Worm (Caenorhabditis elegans): ENCODE measurements around the gene sax-7.

Gene sax-7

ce11 chrIV:8127430-8127829 is 65.0 kb downstream of the sax-7 start:
- no peak for TF ChIP-seq nhr-102 (tag; optimal IDR thresholded peaks at IDR 0.05)
- TF ChIP-seq nhr-25 (tag; optimal IDR thresholded peaks at IDR 0.05; ENCODE audit: borderline replicate concordance, insufficient read depth) = no peak
- TF ChIP-seq madf-5 (GFP tag; IDR thresholded peaks at IDR 0.05) = no peak
- TF ChIP-seq skn-1 (tag; optimal IDR thresholded peaks at IDR 0.05) = no peak
- no peak for TF ChIP-seq zfp-2 (tag; optimal IDR thresholded peaks at IDR 0.05)
- TF ChIP-seq ceh-20 (GFP tag; IDR thresholded peaks at IDR 0.05) = no peak

ce11 chrIV:8130131-8130611 is 67.7 kb downstream of the sax-7 start, which contains the start of the genes ndub-11 and moc-3:
ndub-11 (minus strand) TSS chrIV:8130231.
moc-3 (plus strand) TSS chrIV:8130561.
- TF ChIP-seq lin-38 (GFP tag; IDR thresholded peaks at IDR 0.05) (peak; percentile 73), aha-1 (tag) (peak; percentile 13), mes-2 (tag; optimal IDR thresholded peaks at IDR 0.05; ENCODE audit: poor library complexity, severe bottlenecking) (peak; percentile 26), Y105C5A.15 (GFP tag; IDR thresholded peaks at IDR 0.05) (no peak)

- TF ChIP-seq ceh-32 (tag; optimal IDR thresholded peaks at IDR 0.05; ENCODE audit: poor library complexity) (no peak), zip-11 (GFP tag; IDR thresholded peaks at IDR 0.05) (no peak), F10B5.3 (tag; optimal IDR thresholded peaks at IDR 0.05) (no peak), vab-7 (GFP tag; IDR thresholded peaks at IDR 0.05) (no peak), lin-38 (GFP tag; IDR thresholded peaks at IDR 0.05) (peak; percentile 43), lsy-2 (tag; optimal IDR thresholded peaks at IDR 0.05) (peak in 1 of 2 experiments; percentile 65), hlh-30 (tag; optimal IDR thresholded peaks at IDR 0.05; ENCODE audit: insufficient read depth) (peak; percentile 76), fkh-10 (GFP tag; optimal IDR thresholded peaks at IDR 0.05) (no peak), jun-1 (tag; optimal IDR thresholded peaks at IDR 0.05) (no peak), nhr-6 (tag; optimal IDR thresholded peaks at IDR 0.05) (peak; percentile 31), F44E2.7 (GFP tag; IDR thresholded peaks at IDR 0.05) (no peak), hmg-1.1 (GFP tag; IDR thresholded peaks at IDR 0.05) (peak; percentile 31; the same call in 1 of the 2 replicates), ceh-20 (GFP tag; IDR thresholded peaks at IDR 0.05) (no peak), zfp-3 (GFP tag; conservative IDR thresholded peaks at IDR 0.05) (no peak), dve-1 (tag; optimal IDR thresholded peaks at IDR 0.05; ENCODE audit: insufficient read depth) (peak; percentile 82), daf-8 (GFP tag; IDR thresholded peaks at IDR 0.05) (no peak), aly-2 (tag; optimal IDR thresholded peaks at IDR 0.05) (no peak), hlh-11 (tag; optimal IDR thresholded peaks at IDR 0.05) (peak; percentile 65), gei-8 (GFP tag; optimal IDR thresholded peaks at IDR 0.05) (no peak), egl-43 (GFP tag; IDR thresholded peaks at IDR 0.05) (no peak), mdt-29 (GFP tag; IDR thresholded peaks at IDR 0.05) (no peak), Y5F2A.4 (GFP tag; optimal IDR thresholded peaks at IDR 0.05) (no peak), lin-13 (GFP tag; optimal IDR thresholded peaks at IDR 0.05) (no peak), F26F4.8 (GFP tag; conservative IDR thresholded peaks at IDR 0.05) (no peak), nhr-11 (tag; optimal IDR thresholded peaks at IDR 0.05) (no peak), lim-7 (GFP tag; IDR thresholded peaks at IDR 0.05) (no peak), snpc-4 (tag; optimal IDR thresholded peaks at IDR 0.05) (no peak), rbr-2 (tag; optimal IDR thresholded peaks at IDR 0.05) (no peak), arid-1 (GFP tag; conservative IDR thresholded peaks at IDR 0.05) (no peak), nhr-41 (GFP tag; IDR thresholded peaks at IDR 0.05) (no peak), zfp-2 (tag; optimal IDR thresholded peaks at IDR 0.05) (no peak), lin-39 (tag; optimal IDR thresholded peaks at IDR 0.05) (no peak), nhr-76 (tag; optimal IDR thresholded peaks at IDR 0.05) (no peak), nhr-10 (tag; optimal IDR thresholded peaks at IDR 0.05) (peak; percentile 50), Y48G9A.11 (GFP tag; IDR thresholded peaks at IDR 0.05) (no peak), zag-1 (tag; optimal IDR thresholded peaks at IDR 0.05) (no peak), daf-16 (GFP tag; optimal IDR thresholded peaks at IDR 0.05) (no peak), daf-16 (tag; optimal IDR thresholded peaks at IDR 0.05) (peak; percentile 89), skn-1 (tag; optimal IDR thresholded peaks at IDR 0.05) (no peak), ces-1 (GFP tag; optimal IDR thresholded peaks at IDR 0.05) (no peak), ztf-11 (tag; optimal IDR thresholded peaks at IDR 0.05) (no peak), ceh-44 (GFP tag; IDR thresholded peaks at IDR 0.05) (no peak)
Measured at ce11 chrIV:8133536-8133935, 71.1 kb downstream of the sax-7 start, which contains the start of gene sph-1. sph-1 (minus strand) TSS chrIV:8133558.
